Worm (Caenorhabditis elegans): ENCODE data around the gene srx-114.

DNA sequence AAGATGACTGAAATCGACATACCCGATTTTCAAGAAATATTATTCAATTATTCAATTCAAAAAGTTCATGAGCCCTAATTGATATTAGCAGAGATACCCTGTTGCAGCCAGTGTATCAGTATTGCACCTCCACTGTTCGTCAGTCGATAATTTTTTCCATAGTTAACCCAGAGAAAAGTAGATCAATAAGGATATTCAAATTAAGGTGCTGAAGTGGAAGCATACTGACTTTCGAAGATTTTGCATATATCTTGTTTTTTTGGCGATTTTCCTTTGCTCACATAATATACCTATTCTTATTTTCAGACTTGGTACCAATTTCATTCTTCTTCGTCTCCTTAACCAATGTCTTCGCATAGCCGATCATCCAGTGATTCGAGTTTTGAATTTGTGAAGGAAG lies 14.0 kb downstream of the srx-114 start, which contains the start of gene EEED8.15:
- no peak for TF ChIP-seq unc-120 (tag; optimal IDR thresholded peaks at IDR 0.05; ENCODE audit: poor library complexity, severe bottlenecking)
- no peak for TF ChIP-seq blmp-1 (tag; optimal IDR thresholded peaks at IDR 0.05)
- TF ChIP-seq nhr-28 (tag; optimal IDR thresholded peaks at IDR 0.05): no peak
- TF ChIP-seq ceh-43 (GFP tag; optimal IDR thresholded peaks at IDR 0.05): no peak
- TF ChIP-seq elt-1 (tag; optimal IDR thresholded peaks at IDR 0.05; ENCODE audit: borderline replicate concordance, insufficient read depth): no peak
- no peak for TF ChIP-seq pha-4 (tag; optimal IDR thresholded peaks at IDR 0.05)
- TF ChIP-seq mab-5 (tag; optimal IDR thresholded peaks at IDR 0.05): no peak
- no peak for TF ChIP-seq mep-1 (tag; optimal IDR thresholded peaks at IDR 0.05)
- no peak for TF ChIP-seq hlh-1 (tag; optimal IDR thresholded peaks at IDR 0.05)
- TF ChIP-seq lin-13 (tag; optimal IDR thresholded peaks at IDR 0.05): no peak
